Worm (Caenorhabditis elegans): ENCODE data around the gene fbxb-85.

Gene fbxb-85

ce11 chrIII:10813886-10814285 lies 34.9 kb downstream of the fbxb-85 start:
- TF ChIP-seq pes-1 (GFP tag; IDR thresholded peaks at IDR 0.05) (no peak), tbx-11 (GFP tag; IDR thresholded peaks at IDR 0.05) (no peak), tbx-37 (GFP tag; conservative IDR thresholded peaks at IDR 0.05) (no peak), hnd-1 (tag; optimal IDR thresholded peaks at IDR 0.05) (no peak), ets-7 (tag; optimal IDR thresholded peaks at IDR 0.05) (no peak), aly-1 (tag; optimal IDR thresholded peaks at IDR 0.05) (no peak), ama-1 (optimal IDR thresholded peaks at IDR 0.05) (no peak), hmg-4 (GFP tag; optimal IDR thresholded peaks at IDR 0.05) (no peak)

ce11 chrIII:10812798-10813295 lies 35.9 kb downstream of the fbxb-85 start:
- TF ChIP-seq aly-1 (tag; optimal IDR thresholded peaks at IDR 0.05) (no peak), hnd-1 (tag; optimal IDR thresholded peaks at IDR 0.05) (no peak), pes-1 (GFP tag; IDR thresholded peaks at IDR 0.05) (no peak), ceh-36 (tag; optimal IDR thresholded peaks at IDR 0.05) (peak; percentile 1), tra-4 (tag; optimal IDR thresholded peaks at IDR 0.05) (no peak), scrt-1 (GFP tag; IDR thresholded peaks at IDR 0.05) (no peak), F13C5.2 (tag; optimal IDR thresholded peaks at IDR 0.05) (no peak)

ce11 chrIII:10810837-10811814 lies 37.6 kb downstream of the fbxb-85 start:
- 0 out of 2 replicates have a peak, but pooled peaks have one; percentile 48 for TF ChIP-seq scrt-1 (GFP tag; IDR thresholded peaks at IDR 0.05)
- TF ChIP-seq hmbx-1 (tag; optimal IDR thresholded peaks at IDR 0.05) = no peak
- TF ChIP-seq sea-1 (GFP tag; conservative IDR thresholded peaks at IDR 0.05) = peak; percentile 27; the same call in 1 of the 2 replicates
- peak; percentile 57 for TF ChIP-seq pes-1 (GFP tag; IDR thresholded peaks at IDR 0.05)
- TF ChIP-seq tra-4 (tag; optimal IDR thresholded peaks at IDR 0.05) = no peak
- peak; percentile 38; the same call in 1 of the 2 replicates for TF ChIP-seq tbx-11 (GFP tag; IDR thresholded peaks at IDR 0.05)

- no peak for TF ChIP-seq ceh-36 (tag; optimal IDR thresholded peaks at IDR 0.05)
- TF ChIP-seq ets-7 (tag; optimal IDR thresholded peaks at IDR 0.05) = no peak
- TF ChIP-seq sea-1 (GFP tag; conservative IDR thresholded peaks at IDR 0.05) = no peak
- no peak for TF ChIP-seq flt-1 (GFP tag; IDR thresholded peaks at IDR 0.05)
- no peak for TF ChIP-seq scrt-1 (GFP tag; IDR thresholded peaks at IDR 0.05)
- TF ChIP-seq B0310.2 (tag; optimal IDR thresholded peaks at IDR 0.05) = no peak
- no peak for TF ChIP-seq hnd-1 (tag; optimal IDR thresholded peaks at IDR 0.05)
- TF ChIP-seq tbx-37 (GFP tag; conservative IDR thresholded peaks at IDR 0.05) = no peak
- TF ChIP-seq ceh-13 (GFP tag; optimal IDR thresholded peaks at IDR 0.05) = no peak
- TF ChIP-seq F13C5.2 (tag; optimal IDR thresholded peaks at IDR 0.05) = no peak
Measured at ce11 chrIII:10810483-10810836, 38.3 kb downstream of the fbxb-85 start.

ce11 chrIII:10809568-10809967 lies 39.2 kb downstream of the fbxb-85 start:
- TF ChIP-seq F13C5.2 (tag; optimal IDR thresholded peaks at IDR 0.05) (no peak), tbx-11 (GFP tag; IDR thresholded peaks at IDR 0.05) (no peak), ceh-13 (GFP tag; optimal IDR thresholded peaks at IDR 0.05) (no peak), pes-1 (GFP tag; IDR thresholded peaks at IDR 0.05) (no peak), ets-7 (tag; optimal IDR thresholded peaks at IDR 0.05) (no peak), sea-1 (GFP tag; conservative IDR thresholded peaks at IDR 0.05) (no peak), ceh-36 (tag; optimal IDR thresholded peaks at IDR 0.05) (no peak), B0310.2 (tag; optimal IDR thresholded peaks at IDR 0.05) (no peak), aly-1 (tag; optimal IDR thresholded peaks at IDR 0.05) (no peak), flt-1 (GFP tag; IDR thresholded peaks at IDR 0.05) (no peak), hnd-1 (tag; optimal IDR thresholded peaks at IDR 0.05) (no peak), scrt-1 (GFP tag; IDR thresholded peaks at IDR 0.05) (no peak), ama-1 (optimal IDR thresholded peaks at IDR 0.05) (no peak), tra-4 (tag; optimal IDR thresholded peaks at IDR 0.05) (no peak), hmg-4 (GFP tag; optimal IDR thresholded peaks at IDR 0.05) (no peak), tbx-37 (GFP tag; conservative IDR thresholded peaks at IDR 0.05) (no peak), hmbx-1 (tag; optimal IDR thresholded peaks at IDR 0.05) (no peak)

- TF ChIP-seq aly-1 (tag; optimal IDR thresholded peaks at IDR 0.05) = peak; percentile 38
- no peak for TF ChIP-seq hnd-1 (tag; optimal IDR thresholded peaks at IDR 0.05)
- no peak for TF ChIP-seq scrt-1 (GFP tag; IDR thresholded peaks at IDR 0.05)
- no peak for TF ChIP-seq B0310.2 (tag; optimal IDR thresholded peaks at IDR 0.05)
- no peak for TF ChIP-seq ceh-13 (GFP tag; optimal IDR thresholded peaks at IDR 0.05)
- no peak for TF ChIP-seq hmbx-1 (tag; optimal IDR thresholded peaks at IDR 0.05)
Measured at ce11 chrIII:10808802-10809201, 40.0 kb downstream of the fbxb-85 start.

ce11 chrIII:10807956-10808355 lies 40.8 kb downstream of the fbxb-85 start:
- TF ChIP-seq ceh-36 (tag; optimal IDR thresholded peaks at IDR 0.05) = no peak
- TF ChIP-seq F13C5.2 (tag; optimal IDR thresholded peaks at IDR 0.05) = peak; percentile 44
- TF ChIP-seq aly-1 (tag; optimal IDR thresholded peaks at IDR 0.05) = no peak
- no peak for TF ChIP-seq hmbx-1 (tag; optimal IDR thresholded peaks at IDR 0.05)
- TF ChIP-seq tra-4 (tag; optimal IDR thresholded peaks at IDR 0.05) = no peak
- TF ChIP-seq ets-7 (tag; optimal IDR thresholded peaks at IDR 0.05) = no peak
- peak; percentile 30; the same call in 1 of the 2 replicates for TF ChIP-seq tbx-37 (GFP tag; conservative IDR thresholded peaks at IDR 0.05)
- 0 out of 2 replicates have a peak, but pooled peaks have one; percentile 6 for TF ChIP-seq flt-1 (GFP tag; IDR thresholded peaks at IDR 0.05)
- TF ChIP-seq sea-1 (GFP tag; conservative IDR thresholded peaks at IDR 0.05) = no peak
- TF ChIP-seq B0310.2 (tag; optimal IDR thresholded peaks at IDR 0.05) = no peak
- TF ChIP-seq ceh-13 (GFP tag; optimal IDR thresholded peaks at IDR 0.05) = no peak
- no peak for TF ChIP-seq tbx-11 (GFP tag; IDR thresholded peaks at IDR 0.05)
- no peak for TF ChIP-seq scrt-1 (GFP tag; IDR thresholded peaks at IDR 0.05)
- no peak for TF ChIP-seq ama-1 (optimal IDR thresholded peaks at IDR 0.05)
- TF ChIP-seq hmg-4 (GFP tag; optimal IDR thresholded peaks at IDR 0.05) = peak; percentile 68
- no peak for TF ChIP-seq pes-1 (GFP tag; IDR thresholded peaks at IDR 0.05)
- TF ChIP-seq hnd-1 (tag; optimal IDR thresholded peaks at IDR 0.05) = no peak

All from whole organism, early embryonic.